Worm (Caenorhabditis elegans) whole organism, early embryonic: Measurements from ENCODE around the gene Y73F8A.14.

Experiments used
- ama-1 ChIP-seq: fragments of 150-350 bp; optimal IDR thresholded peaks from 2 replicates; lab custom pipeline; 2014
- flt-1 ChIP-seq: fragments of 200-800 bp; sonication (Bioruptor generic); IDR thresholded peaks from 2 replicates; pipeline ENCODE4 v1.3.6; 2022; ENCODE audit warnings: missing genetic modification characterization, missing compliant biosample characterization
- hmbx-1 ChIP-seq: sonication (generic microtip); optimal IDR thresholded peaks from 2 replicates; lab custom pipeline; 2016; ENCODE audit warnings: mild to moderate bottlenecking, missing genetic modification characterization, missing compliant biosample characterization
- hmg-4 ChIP-seq: fragments of 200-800 bp; sonication (Bioruptor generic); optimal IDR thresholded peaks from 2 replicates; lab custom pipeline; 2018; ENCODE audit warnings: mild to moderate bottlenecking, missing genetic modification characterization, missing compliant biosample characterization
- hnd-1 ChIP-seq: sonication (generic microtip); optimal IDR thresholded peaks from 2 replicates; lab custom pipeline; 2016; ENCODE audit warnings: missing genetic modification characterization, missing compliant biosample characterization
- scrt-1 ChIP-seq: fragments of 200-800 bp; sonication (Bioruptor generic); IDR thresholded peaks from 2 replicates; pipeline ENCODE4 v1.3.6; 2022; ENCODE audit warnings: missing genetic modification characterization, missing compliant biosample characterization
- tbx-37 ChIP-seq: fragments of 200-800 bp; sonication (Bioruptor generic); conservative IDR thresholded peaks from 2 replicates; pipeline ENCODE4 v1.3.6; 2022; ENCODE audit warnings: missing genetic modification reagents, missing genetic modification characterization, missing compliant biosample characterization

- TF ChIP-seq flt-1 (GFP tag; lab: Robert Waterston, UW) (peak; percentile 85), hmbx-1 (tag; lab: Kevin White, UChicago) (no peak), ama-1 (lab: Kevin White, UChicago) (no peak), hnd-1 (tag; lab: Kevin White, UChicago) (peak; percentile 54), hmg-4 (GFP tag; lab: Kevin White, UChicago) (no peak), tbx-37 (peak; percentile 84), scrt-1 (peak; percentile 84)
Measured at ce11 chrIV:15289508-15289907, 29.4 kb downstream of the Y73F8A.14 start.
